Worm (Caenorhabditis elegans) whole organism, young adult: ENCODE results near the gene ssu-1.

Source experiments
- ceh-91 ChIP-seq: fragments of 200-800 bp; sonication (Bioruptor generic); IDR thresholded peaks from 2 replicates; pipeline ENCODE4 v1.3.6; 2022; ENCODE audit warnings: missing genetic modification reagents, missing genetic modification characterization, missing compliant biosample characterization
- him-1 ChIP-seq: sonication (generic microtip); optimal IDR thresholded peaks from 2 replicates; lab custom pipeline; 2016; ENCODE audit warnings: missing genotype, missing genetic modification reagents, missing genetic modification characterization, missing compliant biosample characterization
- snpc-3.4 ChIP-seq: sonication (generic microtip); optimal IDR thresholded peaks from 2 replicates; lab custom pipeline; 2017; ENCODE audit warnings: missing genetic modification characterization, mild to moderate bottlenecking, missing compliant biosample characterization, antibody characterized with exemption, moderate library complexity, missing genotype, missing genetic modification reagents
- unc-62 ChIP-seq: fragments of 150-350 bp; optimal IDR thresholded peaks from 2 replicates; lab custom pipeline; 2014; ENCODE audit warnings: missing biosample characterization, missing genetic modification reagents, missing genetic modification characterization
- ztf-26 ChIP-seq: sonication (generic microtip); optimal IDR thresholded peaks from 2 replicates; lab custom pipeline; 2017; ENCODE audit warnings: missing genetic modification characterization, missing compliant biosample characterization

DNA sequence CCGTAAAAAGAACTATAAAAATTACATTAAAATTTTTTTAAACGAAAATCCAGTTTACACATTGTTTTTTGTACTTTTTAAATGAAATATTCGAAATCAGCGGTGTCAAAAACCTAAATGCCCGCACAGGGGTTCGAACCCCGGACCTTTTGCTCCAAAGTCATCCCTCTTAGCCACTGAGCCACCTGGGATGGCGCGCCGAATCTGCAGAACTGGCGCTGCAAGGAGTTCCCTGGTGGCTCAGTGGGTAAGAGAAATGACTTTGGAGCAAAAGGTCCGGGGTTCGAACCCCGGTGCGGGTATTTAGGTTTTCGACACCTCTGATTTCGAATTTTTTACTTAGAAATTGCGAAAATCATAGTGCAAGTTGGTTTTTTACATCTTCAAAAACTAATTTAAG, 9.4 kb downstream of the ssu-1 start:
- TF ChIP-seq snpc-3.4 (tag; lab: Kevin White, UChicago): no peak
- TF ChIP-seq him-1 (tag; lab: Kevin White, UChicago): no peak
- TF ChIP-seq ceh-91 (GFP tag; lab: Robert Waterston, UW): no peak
- no peak for TF ChIP-seq ztf-26 (tag; lab: Kevin White, UChicago)
- TF ChIP-seq unc-62: no peak
